Worm (Caenorhabditis elegans) whole organism, late embryonic: ENCODE measurements around the gene Y53F4B.5.
A peak's percentile ranks its signal among the peaks of the same experiment; 100 is the strongest.

Source experiments
- C38D4.7 ChIP-seq: fragments of 200-800 bp; sonication (Bioruptor generic); optimal IDR thresholded peaks from 2 replicates; lab custom pipeline; 2018; ENCODE audit warnings: mild to moderate bottlenecking, missing genetic modification characterization, moderate library complexity, missing compliant biosample characterization
- K02D7.2 ChIP-seq: sonication (generic microtip); optimal IDR thresholded peaks from 2 replicates; lab custom pipeline; 2017; ENCODE audit warnings: mild to moderate bottlenecking, missing genetic modification characterization, missing compliant biosample characterization
- T23F11.4 ChIP-seq: fragments of 200-800 bp; sonication (Bioruptor generic); optimal IDR thresholded peaks from 2 replicates; lab custom pipeline; 2018; ENCODE audit warnings: mild to moderate bottlenecking, missing genetic modification characterization, missing compliant biosample characterization
- ahr-1 ChIP-seq: sonication (generic microtip); optimal IDR thresholded peaks from 2 replicates; lab custom pipeline; 2016; ENCODE audit warnings: missing genetic modification characterization, missing compliant biosample characterization
- ceh-2 ChIP-seq: sonication (generic microtip); optimal IDR thresholded peaks from 2 replicates; lab custom pipeline; 2016; ENCODE audit warnings: missing genotype, missing genetic modification characterization, missing compliant biosample characterization
- ceh-22 ChIP-seq: sonication (generic microtip); optimal IDR thresholded peaks from 2 replicates; lab custom pipeline; 2017; ENCODE audit warnings: missing biosample characterization, missing genetic modification characterization
- ceh-24 ChIP-seq: sonication (generic microtip); optimal IDR thresholded peaks from 2 replicates; lab custom pipeline; 2016; ENCODE audit warnings: mild to moderate bottlenecking, missing genetic modification characterization, missing compliant biosample characterization
- ceh-30 ChIP-seq: fragments of 150-350 bp; optimal IDR thresholded peaks from 2 replicates; lab custom pipeline; 2014; ENCODE audit warnings: missing biosample characterization, missing genetic modification characterization
- ceh-34 ChIP-seq: sonication (generic microtip); optimal IDR thresholded peaks from 2 replicates; lab custom pipeline; 2016; ENCODE audit warnings: mild to moderate bottlenecking, missing genetic modification characterization, missing compliant biosample characterization
- ceh-45 ChIP-seq: fragments of 200-800 bp; sonication (Bioruptor generic); IDR thresholded peaks from 2 replicates; pipeline ENCODE4 v1.3.6; 2022; ENCODE audit warnings: missing genetic modification reagents, missing genetic modification characterization, missing compliant biosample characterization
- ceh-48 ChIP-seq: sonication (generic microtip); optimal IDR thresholded peaks from 2 replicates; lab custom pipeline; 2016; ENCODE audit warnings: missing genetic modification characterization, inconsistent platforms, missing compliant biosample characterization
- ceh-6 ChIP-seq: fragments of 200-800 bp; sonication (Bioruptor generic); optimal IDR thresholded peaks from 2 replicates; lab custom pipeline; 2018; ENCODE audit warnings: mild to moderate bottlenecking, missing genetic modification characterization, missing compliant biosample characterization
- ceh-9 ChIP-seq: sonication (generic microtip); optimal IDR thresholded peaks from 2 replicates; lab custom pipeline; 2016; ENCODE audit warnings: mild to moderate bottlenecking, missing genetic modification characterization, inconsistent platforms, missing compliant biosample characterization
- che-1 ChIP-seq: sonication (generic microtip); optimal IDR thresholded peaks from 2 replicates; lab custom pipeline; 2016; ENCODE audit warnings: mild to moderate bottlenecking, missing genetic modification characterization, missing compliant biosample characterization
- dmd-4 ChIP-seq: sonication (generic microtip); optimal IDR thresholded peaks from 2 replicates; lab custom pipeline; 2016; ENCODE audit warnings: borderline replicate concordance, missing genetic modification characterization, missing compliant biosample characterization
- dve-1 ChIP-seq: sonication (generic microtip); optimal IDR thresholded peaks from 2 replicates; lab custom pipeline; 2017; ENCODE audit warnings: antibody characterized with exemption, mild to moderate bottlenecking, missing genetic modification characterization, missing compliant biosample characterization
- ets-4 ChIP-seq: sonication (generic microtip); optimal IDR thresholded peaks from 2 replicates; lab custom pipeline; 2016; ENCODE audit warnings: missing genetic modification characterization, missing compliant biosample characterization
- fkh-10 ChIP-seq: fragments of 150-350 bp; optimal IDR thresholded peaks from 2 replicates; lab custom pipeline; 2014; ENCODE audit warnings: missing biosample characterization, missing genetic modification reagents, missing genetic modification characterization
- hlh-30 ChIP-seq: sonication (generic microtip); optimal IDR thresholded peaks from 2 replicates; lab custom pipeline; 2017; ENCODE audit warnings: antibody characterized with exemption, missing genetic modification characterization, missing compliant biosample characterization; ENCODE audit not compliant: insufficient read depth
- hlh-6 ChIP-seq: sonication (generic microtip); optimal IDR thresholded peaks from 2 replicates; lab custom pipeline; 2016; ENCODE audit warnings: missing genotype, missing genetic modification characterization, missing compliant biosample characterization
- mec-3 ChIP-seq: sonication (generic microtip); optimal IDR thresholded peaks from 2 replicates; lab custom pipeline; 2016; ENCODE audit warnings: borderline replicate concordance, missing genetic modification characterization, missing compliant biosample characterization
- nhr-232 ChIP-seq: sonication (generic microtip); optimal IDR thresholded peaks from 2 replicates; lab custom pipeline; 2016; ENCODE audit warnings: missing genetic modification characterization, missing compliant biosample characterization
- npax-4 ChIP-seq: sonication (generic microtip); optimal IDR thresholded peaks from 2 replicates; lab custom pipeline; 2016; ENCODE audit warnings: missing genetic modification characterization, missing compliant biosample characterization
- odd-2 ChIP-seq: sonication (generic microtip); optimal IDR thresholded peaks from 2 replicates; lab custom pipeline; 2017; ENCODE audit warnings: antibody characterized with exemption, mild to moderate bottlenecking, missing genetic modification characterization, missing compliant biosample characterization
- pag-3 ChIP-seq: sonication (generic microtip); optimal IDR thresholded peaks from 2 replicates; lab custom pipeline; 2016; ENCODE audit warnings: missing compliant biosample characterization, missing genetic modification characterization, borderline replicate concordance
- pat-9 ChIP-seq: fragments of 200-800 bp; sonication (Bioruptor generic); optimal IDR thresholded peaks from 2 replicates; lab custom pipeline; 2018; ENCODE audit warnings: mild to moderate bottlenecking, missing genetic modification characterization, moderate library complexity, missing compliant biosample characterization
- pqm-1 ChIP-seq: sonication (generic microtip); optimal IDR thresholded peaks from 2 replicates; lab custom pipeline; 2016; ENCODE audit warnings: missing genetic modification characterization, missing compliant biosample characterization
- rnt-1 ChIP-seq: sonication (generic microtip); optimal IDR thresholded peaks from 2 replicates; lab custom pipeline; 2016; ENCODE audit warnings: missing genetic modification characterization, missing compliant biosample characterization
- sdc-2 ChIP-seq: sonication (generic microtip); optimal IDR thresholded peaks from 2 replicates; lab custom pipeline; 2016; ENCODE audit warnings: missing genotype, missing genetic modification characterization, missing compliant biosample characterization
- sox-2 ChIP-seq: fragments of 200-800 bp; sonication (Bioruptor generic); IDR thresholded peaks from 2 replicates; pipeline ENCODE4 v1.3.6; 2022; ENCODE audit warnings: missing genetic modification reagents, missing genetic modification characterization, missing compliant biosample characterization
- sox-4 ChIP-seq: sonication (generic microtip); optimal IDR thresholded peaks from 2 replicates; lab custom pipeline; 2017; ENCODE audit warnings: mild to moderate bottlenecking, missing genetic modification characterization, inconsistent platforms, missing compliant biosample characterization
- syd-9 ChIP-seq: sonication (generic microtip); optimal IDR thresholded peaks from 2 replicates; lab custom pipeline; 2016; ENCODE audit warnings: mild to moderate bottlenecking, missing genetic modification characterization, moderate library complexity, missing compliant biosample characterization
- tbx-7 ChIP-seq: sonication (generic microtip); optimal IDR thresholded peaks from 2 replicates; lab custom pipeline; 2016; ENCODE audit warnings: missing genotype, missing genetic modification characterization, missing compliant biosample characterization
- unc-42 ChIP-seq: sonication (generic microtip); optimal IDR thresholded peaks from 2 replicates; lab custom pipeline; 2016; ENCODE audit warnings: missing genotype, missing genetic modification characterization, missing compliant biosample characterization
- unc-55 ChIP-seq: sonication (generic microtip); optimal IDR thresholded peaks from 2 replicates; lab custom pipeline; 2017; ENCODE audit warnings: missing biosample characterization, missing genetic modification reagents, missing genetic modification characterization
- ztf-16 ChIP-seq: sonication (generic microtip); optimal IDR thresholded peaks from 2 replicates; lab custom pipeline; 2017; ENCODE audit warnings: missing genetic modification characterization, missing compliant biosample characterization

Y53F4B.5 gene

ce11 chrII:15008481-15009057, 24.8 kb upstream of the Y53F4B.5 start (continued):
- peak; percentile 3 for TF ChIP-seq ahr-1 (tag; lab: Kevin White, UChicago)
- no peak for TF ChIP-seq ceh-9 (tag; lab: Kevin White, UChicago)
- peak; percentile 65 for TF ChIP-seq hlh-6 (tag; lab: Kevin White, UChicago)
- TF ChIP-seq ceh-24 (tag; lab: Kevin White, UChicago) = no peak
- TF ChIP-seq ceh-2 (tag; lab: Kevin White, UChicago) = peak; percentile 66
- TF ChIP-seq ceh-30 (tag; lab: Kevin White, UChicago) = no peak
- no peak for TF ChIP-seq ztf-16 (tag; lab: Kevin White, UChicago)
- TF ChIP-seq tbx-7 (tag; lab: Kevin White, UChicago) = peak; percentile 68
- TF ChIP-seq dmd-4 (tag; lab: Kevin White, UChicago) = peak; percentile 7
- TF ChIP-seq pat-9 (tag; lab: Kevin White, UChicago) = no peak
- TF ChIP-seq ceh-48 (tag; lab: Kevin White, UChicago) = no peak
- TF ChIP-seq syd-9 (tag; lab: Kevin White, UChicago) = no peak
- no peak for TF ChIP-seq pag-3 (tag; lab: Kevin White, UChicago)
- no peak for TF ChIP-seq sdc-2
- TF ChIP-seq dve-1 (tag; lab: Kevin White, UChicago) = no peak
- no peak for TF ChIP-seq K02D7.2 (tag; lab: Kevin White, UChicago)
- no peak for TF ChIP-seq sox-2 (GFP tag; lab: Robert Waterston, UW)
- no peak for TF ChIP-seq ceh-22 (tag; lab: Kevin White, UChicago)
- TF ChIP-seq mec-3 (tag; lab: Kevin White, UChicago) = no peak
- no peak for TF ChIP-seq unc-55 (GFP tag; lab: Kevin White, UChicago)
- TF ChIP-seq ets-4 = no peak
- no peak for TF ChIP-seq npax-4 (tag; lab: Kevin White, UChicago)
- no peak for TF ChIP-seq ceh-45 (GFP tag; lab: Robert Waterston, UW)
- no peak for TF ChIP-seq sox-4 (tag; lab: Kevin White, UChicago)
- TF ChIP-seq fkh-10 (GFP tag; lab: Kevin White, UChicago) = no peak
- TF ChIP-seq, all 69 proteins: peak for 11

DNA sequence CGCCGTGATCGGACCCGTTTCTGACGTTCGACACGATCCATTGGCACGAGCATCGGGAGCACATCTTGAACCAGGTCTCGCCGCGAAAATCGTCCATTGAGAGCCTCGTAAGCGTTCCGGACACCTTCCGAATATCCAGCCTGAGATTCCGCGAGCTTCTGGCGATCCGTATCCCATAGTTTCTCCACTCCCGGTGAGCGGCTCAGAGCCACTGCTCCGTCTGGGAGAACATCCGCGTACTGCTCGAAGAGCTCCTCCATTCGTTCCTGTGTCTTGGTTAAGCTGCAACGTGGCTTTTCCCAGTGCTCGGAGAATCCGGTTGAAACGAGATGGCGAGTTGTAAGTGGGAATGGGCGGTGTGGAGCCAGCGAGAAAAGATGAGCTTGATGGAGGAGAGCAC, 21.3 kb upstream of the Y53F4B.5 start:
- no peak for TF ChIP-seq nhr-232 (tag; lab: Kevin White, UChicago)
- no peak for TF ChIP-seq ceh-24 (tag; lab: Kevin White, UChicago)
- no peak for TF ChIP-seq ceh-34 (tag; lab: Kevin White, UChicago)
- TF ChIP-seq odd-2 (tag; lab: Kevin White, UChicago) = no peak
- no peak for TF ChIP-seq unc-42 (tag; lab: Kevin White, UChicago)
- no peak for TF ChIP-seq ztf-16 (tag; lab: Kevin White, UChicago)
- no peak for TF ChIP-seq rnt-1 (tag; lab: Kevin White, UChicago)
- no peak for TF ChIP-seq ceh-2 (tag; lab: Kevin White, UChicago)

DNA sequence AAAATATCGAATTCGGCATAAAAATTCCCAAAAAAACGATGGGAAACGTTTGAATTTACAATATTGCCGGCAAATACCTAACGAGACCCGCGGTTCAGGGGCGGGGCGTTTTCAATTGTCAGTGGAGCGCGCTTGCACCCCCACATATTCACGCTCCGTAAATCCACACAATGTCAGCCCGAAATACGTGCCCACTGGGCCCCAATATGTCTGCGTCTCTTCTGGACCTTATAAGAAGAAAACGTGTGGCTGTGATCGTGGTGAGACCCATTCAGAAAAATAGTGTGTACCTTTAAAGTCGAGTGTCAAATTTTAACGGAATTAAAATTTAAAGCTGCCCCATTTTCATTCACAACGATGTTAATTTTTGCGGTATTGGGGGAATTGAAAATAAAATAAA, 20.7 kb upstream of the Y53F4B.5 start:
- TF ChIP-seq T23F11.4 (GFP tag; lab: Kevin White, UChicago) = no peak
- no peak for TF ChIP-seq ceh-2 (tag; lab: Kevin White, UChicago)
- TF ChIP-seq hlh-30 (tag; lab: Kevin White, UChicago) = no peak

DNA sequence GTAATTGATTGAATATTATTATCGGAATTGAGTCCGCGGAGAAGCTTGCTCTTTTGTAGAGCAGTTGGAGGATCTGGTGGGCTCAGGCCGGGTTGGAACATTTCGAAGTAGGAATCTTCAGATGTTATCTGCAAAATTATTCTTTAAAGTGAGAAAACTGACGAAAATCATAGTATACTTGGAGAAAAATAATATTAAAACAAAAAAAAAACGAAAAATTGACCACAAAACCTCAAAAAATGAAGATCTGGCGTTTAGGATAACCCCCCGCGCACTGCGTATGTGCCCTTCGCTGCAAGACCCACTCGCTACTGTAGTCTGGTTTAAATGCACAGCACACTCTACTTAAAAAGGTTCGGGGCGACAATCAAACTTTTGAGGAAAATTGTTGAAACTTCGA, 19.6 kb upstream of the Y53F4B.5 start, which contains the start of gene Y53F4B.10:
Y53F4B.10 (minus strand) TSS at position 101 of the 400 bp plus-strand sequence.
- TF ChIP-seq ceh-6 (GFP tag; lab: Kevin White, UChicago) = no peak
- no peak for TF ChIP-seq che-1 (tag; lab: Kevin White, UChicago)
- TF ChIP-seq pqm-1 (tag; lab: Kevin White, UChicago) = no peak
- TF ChIP-seq dmd-4 (tag; lab: Kevin White, UChicago) = no peak
- no peak for TF ChIP-seq C38D4.7 (GFP tag; lab: Kevin White, UChicago)
- TF ChIP-seq unc-55 (GFP tag; lab: Kevin White, UChicago) = no peak
- no peak for TF ChIP-seq ets-4
- TF ChIP-seq nhr-232 (tag; lab: Kevin White, UChicago) = no peak
- TF ChIP-seq ceh-9 (tag; lab: Kevin White, UChicago) = no peak
- no peak for TF ChIP-seq npax-4 (tag; lab: Kevin White, UChicago)
- no peak for TF ChIP-seq ahr-1 (tag; lab: Kevin White, UChicago)
- TF ChIP-seq ztf-16 (tag; lab: Kevin White, UChicago) = no peak
